Fruit fly (Drosophila melanogaster): Measurements from ENCODE around the gene Fie.

DNA sequence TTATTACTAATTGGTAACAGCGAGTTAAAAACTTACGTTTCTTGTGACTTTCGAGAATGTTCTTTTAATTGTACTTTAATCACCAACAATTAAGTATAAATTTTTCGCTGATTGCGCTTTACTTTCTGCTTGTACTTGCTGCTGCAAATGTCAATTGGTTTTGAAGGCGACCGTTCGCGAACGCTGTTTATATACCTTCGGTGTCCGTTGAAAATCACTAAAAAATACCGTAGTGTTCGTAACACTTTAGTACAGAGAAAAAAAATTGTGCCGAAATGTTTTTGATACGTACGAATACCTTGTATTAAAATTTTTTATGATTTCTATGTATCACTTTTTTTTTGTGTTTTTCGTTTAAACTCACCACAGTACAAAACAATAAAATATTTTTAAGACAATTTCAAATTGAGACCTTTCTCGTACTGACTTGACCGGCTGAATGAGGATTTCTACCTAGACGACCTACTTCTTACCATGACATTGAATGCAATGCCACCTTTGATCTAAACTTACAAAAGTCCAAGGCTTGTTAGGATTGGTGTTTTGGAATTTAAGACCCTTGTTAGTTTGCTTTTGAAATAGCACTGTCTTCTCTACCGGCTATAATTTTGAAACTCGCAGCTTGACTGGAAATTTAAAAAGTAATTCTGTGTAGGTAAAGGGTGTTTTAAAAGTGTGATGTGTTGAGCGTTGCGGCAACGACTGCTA is 10.3 kb downstream of the Fie start, which contains the start of gene Ubi-p63E:
- TF ChIP-seq h (optimal IDR thresholded peaks at IDR 0.05) (no peak), Sin3A (optimal IDR thresholded peaks at IDR 0.05) (no peak), insv (optimal IDR thresholded peaks at IDR 0.05) (no peak)

Measured in Kc167 (cell line).